Worm (Caenorhabditis elegans): ENCODE results near the gene klo-2.

Gene klo-2

DNA sequence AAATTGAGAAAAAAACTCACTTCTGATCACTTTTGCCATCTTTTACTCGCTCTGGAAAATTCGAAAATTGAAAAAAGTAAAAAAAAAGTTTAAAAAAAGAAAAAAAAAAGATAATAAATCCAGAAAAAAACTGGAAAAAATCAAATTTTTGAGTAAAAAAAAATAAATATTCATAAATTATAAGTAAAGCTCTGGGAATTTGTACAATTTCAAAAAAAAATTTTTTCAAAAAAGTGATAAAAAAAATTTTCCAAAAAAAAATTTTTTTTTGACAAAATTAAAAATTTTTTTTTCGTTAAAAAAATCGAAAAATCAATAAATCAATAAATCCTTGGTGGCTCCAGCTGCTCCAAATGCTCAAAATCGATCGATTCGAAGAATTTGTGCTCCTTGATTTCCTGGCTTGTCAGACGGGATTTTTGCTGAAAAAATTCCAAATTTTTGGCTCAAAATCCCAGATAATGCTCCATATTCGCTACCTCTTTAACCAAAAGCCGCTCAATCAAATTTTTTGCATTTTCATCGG is 35.0 kb upstream of the klo-2 start, which contains the start of gene mrpl-30:
mrpl-30 (minus strand) TSS at position 51 of the 526 bp plus-strand sequence.
- TF ChIP-seq bed-3 (GFP tag; optimal IDR thresholded peaks at IDR 0.05) (no peak), sptf-1 (tag; optimal IDR thresholded peaks at IDR 0.05) (no peak), tbx-8 (GFP tag; optimal IDR thresholded peaks at IDR 0.05) (no peak)

DNA sequence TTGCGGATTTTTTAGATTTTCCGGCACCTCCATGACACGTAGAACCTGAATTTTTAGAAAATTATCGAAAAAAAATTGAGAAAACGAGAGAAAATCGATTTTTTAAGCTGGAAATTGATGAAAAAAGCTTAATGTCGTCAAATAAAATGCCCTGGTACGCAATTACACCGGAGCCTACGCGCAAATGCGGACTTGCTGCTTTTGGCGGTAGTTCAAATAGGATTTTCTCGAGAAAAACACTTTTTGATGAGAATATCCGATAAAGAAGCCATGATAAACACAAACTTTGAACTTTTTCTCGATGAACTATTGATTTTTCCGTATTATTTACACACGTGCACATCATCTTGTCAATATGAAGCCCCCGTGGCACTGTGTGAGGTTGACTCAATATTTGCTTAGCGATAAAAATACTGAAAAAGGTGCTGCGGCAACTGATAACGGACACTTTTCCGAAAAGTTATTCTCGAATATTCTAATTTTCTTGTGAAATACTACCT is 27.8 kb upstream of the klo-2 start, which contains the start of the genes W04B5.5 and W04B5.3:
W04B5.5 (minus strand) TSS at position 51 of the 500 bp plus-strand sequence.
W04B5.3 (plus strand) TSS at position 356 of the 500 bp plus-strand sequence.
- TF ChIP-seq snpc-4 (tag; optimal IDR thresholded peaks at IDR 0.05) = no peak
- no peak for TF ChIP-seq bed-3 (GFP tag; optimal IDR thresholded peaks at IDR 0.05)
- no peak for TF ChIP-seq nhr-76 (tag; optimal IDR thresholded peaks at IDR 0.05)
- peak; percentile 23 for TF ChIP-seq nhr-237 (tag; optimal IDR thresholded peaks at IDR 0.05)
- peak; percentile 52 for TF ChIP-seq lin-13 (tag; optimal IDR thresholded peaks at IDR 0.05)
- peak; percentile 22 for TF ChIP-seq hlh-1 (tag; optimal IDR thresholded peaks at IDR 0.05)
- peak; percentile 48 for TF ChIP-seq ces-1 (GFP tag; optimal IDR thresholded peaks at IDR 0.05)
- no peak for TF ChIP-seq ham-2 (GFP tag; optimal IDR thresholded peaks at IDR 0.05)
- no peak for TF ChIP-seq pha-4 (tag; optimal IDR thresholded peaks at IDR 0.05)
- peak; percentile 59 for TF ChIP-seq lsy-2 (tag; optimal IDR thresholded peaks at IDR 0.05)
- TF ChIP-seq unc-120 (tag; optimal IDR thresholded peaks at IDR 0.05; ENCODE audit: poor library complexity, severe bottlenecking) = peak; percentile 50
- no peak for TF ChIP-seq cnd-1 (tag; optimal IDR thresholded peaks at IDR 0.05)
- peak; percentile 13 for TF ChIP-seq sptf-1 (tag; optimal IDR thresholded peaks at IDR 0.05)
- TF ChIP-seq mep-1 (tag; optimal IDR thresholded peaks at IDR 0.05) = peak; percentile 66

DNA sequence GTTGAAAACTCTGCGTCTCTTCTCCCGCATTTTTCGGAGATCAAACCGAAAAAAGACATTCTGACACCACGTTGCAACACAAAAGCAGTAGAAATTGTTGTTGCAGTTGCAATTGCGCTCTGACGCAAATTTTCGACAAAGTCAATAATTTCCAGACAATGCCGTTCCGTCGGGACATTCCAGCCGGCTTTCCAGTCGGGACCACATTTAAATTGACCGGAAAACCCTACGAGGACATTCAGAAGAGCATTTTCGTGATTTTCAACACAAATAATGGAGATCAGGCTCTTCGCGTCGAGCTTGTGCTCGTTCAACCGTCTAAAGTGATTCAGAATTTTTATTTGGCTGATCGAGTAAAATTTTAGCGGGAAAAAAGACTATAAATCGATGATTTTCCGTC is 27.0 kb upstream of the klo-2 start:
- TF ChIP-seq sem-2 (GFP tag; optimal IDR thresholded peaks at IDR 0.05) (no peak), lin-32 (GFP tag; optimal IDR thresholded peaks at IDR 0.05) (no peak), elt-3 (tag; optimal IDR thresholded peaks at IDR 0.05) (no peak), hlh-1 (tag; optimal IDR thresholded peaks at IDR 0.05) (no peak), pha-4 (tag; optimal IDR thresholded peaks at IDR 0.05) (no peak), ham-2 (GFP tag; optimal IDR thresholded peaks at IDR 0.05) (no peak), zip-8 (tag; optimal IDR thresholded peaks at IDR 0.05) (no peak), drap-1 (GFP tag; optimal IDR thresholded peaks at IDR 0.05) (no peak), mab-5 (tag; optimal IDR thresholded peaks at IDR 0.05) (no peak), ceh-83 (GFP tag; optimal IDR thresholded peaks at IDR 0.05) (no peak), nhr-2 (tag; optimal IDR thresholded peaks at IDR 0.05) (no peak), ceh-43 (GFP tag; optimal IDR thresholded peaks at IDR 0.05) (no peak)

DNA sequence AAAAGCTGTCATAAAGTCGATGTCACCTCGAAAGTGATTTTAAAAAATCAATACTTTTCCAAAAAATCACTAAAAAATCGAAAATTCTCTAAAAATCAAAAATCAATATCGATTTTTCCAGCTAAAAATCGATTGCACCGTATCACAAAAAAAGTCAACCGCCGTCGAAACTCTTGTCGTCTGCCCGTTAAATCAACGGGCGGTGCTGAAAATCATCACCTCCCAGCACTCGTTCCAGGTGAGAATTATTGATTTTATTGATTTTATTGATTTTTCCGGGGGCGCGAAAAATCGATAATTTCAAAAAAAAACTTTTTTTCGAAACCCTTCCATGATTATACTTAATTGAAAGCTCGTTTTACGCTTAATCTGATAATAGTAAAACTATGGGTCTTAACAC is 26.5 kb upstream of the klo-2 start:
- no peak for TF ChIP-seq ztf-11 (tag; optimal IDR thresholded peaks at IDR 0.05)
- TF ChIP-seq pha-4 (tag; optimal IDR thresholded peaks at IDR 0.05) = no peak
- no peak for TF ChIP-seq ceh-39 (tag; optimal IDR thresholded peaks at IDR 0.05)
- TF ChIP-seq unc-120 (tag; optimal IDR thresholded peaks at IDR 0.05; ENCODE audit: poor library complexity, severe bottlenecking) = no peak
- TF ChIP-seq lsy-2 (tag; optimal IDR thresholded peaks at IDR 0.05) = no peak
- no peak for TF ChIP-seq sptf-1 (tag; optimal IDR thresholded peaks at IDR 0.05)
- no peak for TF ChIP-seq M03D4.4 (tag; optimal IDR thresholded peaks at IDR 0.05)
- no peak for TF ChIP-seq nhr-2 (tag; optimal IDR thresholded peaks at IDR 0.05)
- TF ChIP-seq flh-1 (GFP tag; optimal IDR thresholded peaks at IDR 0.05) = no peak
- no peak for TF ChIP-seq ham-2 (GFP tag; optimal IDR thresholded peaks at IDR 0.05)
- no peak for TF ChIP-seq mls-2 (tag; optimal IDR thresholded peaks at IDR 0.05)
- TF ChIP-seq tbx-8 (GFP tag; optimal IDR thresholded peaks at IDR 0.05) = no peak
- TF ChIP-seq drap-1 (GFP tag; optimal IDR thresholded peaks at IDR 0.05) = no peak

DNA sequence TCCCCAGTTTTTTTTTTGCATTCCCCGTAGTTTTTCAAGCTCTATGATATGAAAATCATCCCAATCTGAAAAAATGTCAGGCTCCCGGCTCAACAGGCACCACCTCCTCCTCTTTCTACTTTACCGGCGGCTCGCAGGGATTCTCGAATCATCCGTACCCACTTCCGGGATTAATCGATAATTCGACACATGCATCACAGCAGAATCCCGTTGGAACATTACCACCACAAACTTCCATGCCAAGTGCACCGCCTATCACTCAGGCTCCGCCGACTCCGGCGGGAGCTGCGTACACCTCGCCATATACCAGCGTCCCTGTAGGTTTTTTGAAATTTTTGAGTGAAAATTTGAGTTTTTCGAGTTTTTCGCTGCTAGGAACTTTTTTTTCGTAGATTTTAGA is 24.8 kb upstream of the klo-2 start:
- TF ChIP-seq mls-2 (tag; optimal IDR thresholded peaks at IDR 0.05) (no peak), ham-2 (GFP tag; optimal IDR thresholded peaks at IDR 0.05) (no peak), tbx-8 (GFP tag; optimal IDR thresholded peaks at IDR 0.05) (no peak), bed-3 (GFP tag; optimal IDR thresholded peaks at IDR 0.05) (no peak), blmp-1 (tag; optimal IDR thresholded peaks at IDR 0.05) (no peak), nhr-12 (tag; optimal IDR thresholded peaks at IDR 0.05) (no peak), nhr-28 (tag; optimal IDR thresholded peaks at IDR 0.05) (no peak)
